Worm (Caenorhabditis elegans) whole organism, young adult: ENCODE measurements around the gene Y116A8C.49.

Experiments
- B0035.1 ChIP-seq: sonication (generic microtip); optimal IDR thresholded peaks from 2 replicates; lab custom pipeline; 2016; ENCODE audit warnings: missing genetic modification characterization, mild to moderate bottlenecking, missing compliant biosample characterization, missing genotype, missing genetic modification reagents
- F55B11.4 ChIP-seq: sonication (generic microtip); optimal IDR thresholded peaks from 2 replicates; lab custom pipeline; 2016; ENCODE audit warnings: missing compliant biosample characterization, missing genetic modification characterization, borderline replicate concordance; ENCODE audit not compliant: insufficient read depth
- ceh-100 ChIP-seq: fragments of 200-800 bp; sonication (Bioruptor generic); IDR thresholded peaks from 2 replicates; pipeline ENCODE4 v1.3.6; 2022; ENCODE audit warnings: missing genetic modification reagents, missing genetic modification characterization, missing compliant biosample characterization
- lsy-27 ChIP-seq: sonication (generic microtip); optimal IDR thresholded peaks from 2 replicates; lab custom pipeline; 2017; ENCODE audit warnings: missing genetic modification characterization, mild to moderate bottlenecking, missing compliant biosample characterization, antibody characterized with exemption, missing genotype, borderline replicate concordance; ENCODE audit not compliant: insufficient read depth
- nhr-80 ChIP-seq: sonication (generic microtip); optimal IDR thresholded peaks from 2 replicates; lab custom pipeline; 2016; ENCODE audit warnings: missing genetic modification characterization, missing compliant biosample characterization
- pha-4 ChIP-seq: fragments of 150-350 bp; sonication (generic microtip); optimal IDR thresholded peaks from 2 replicates; lab custom pipeline; 2014; ENCODE audit warnings: missing biosample characterization, missing genetic modification reagents, missing genetic modification characterization
- unc-130 ChIP-seq: sonication (generic microtip); optimal IDR thresholded peaks from 2 replicates; lab custom pipeline; 2016; ENCODE audit warnings: missing genetic modification reagents, missing genetic modification characterization, missing compliant biosample characterization

- TF ChIP-seq B0035.1 (tag; lab: Kevin White, UChicago) = no peak
- no peak for TF ChIP-seq lsy-27 (tag; lab: Kevin White, UChicago)
- TF ChIP-seq unc-130 = no peak
- no peak for TF ChIP-seq ceh-100 (GFP tag; lab: Robert Waterston, UW)
- TF ChIP-seq pha-4 = no peak
- no peak for TF ChIP-seq nhr-80 (tag; lab: Kevin White, UChicago)
- no peak for TF ChIP-seq F55B11.4
Measured at ce11 chrIV:16920041-16920440, 10.9 kb downstream of the Y116A8C.49 start, which contains the start of gene nep-23.
